Worm (Caenorhabditis elegans): ENCODE measurements around the gene srx-1.

srx-1 gene

ce11 chrV:9015540-9015939, 12.1 kb downstream of the srx-1 start, which contains the start of gene srt-18:
TSS of gene srt-18 (minus strand) at chrV:9015640.
- TF ChIP-seq xnd-1 (tag; optimal IDR thresholded peaks at IDR 0.05), result no peak
- no peak for TF ChIP-seq akir-1 (GFP tag; optimal IDR thresholded peaks at IDR 0.05)
- no peak for TF ChIP-seq tbp1 (GFP tag; optimal IDR thresholded peaks at IDR 0.05)
- no peak for TF ChIP-seq athp-1 (tag; optimal IDR thresholded peaks at IDR 0.05)
- TF ChIP-seq F52B5.7 (tag; optimal IDR thresholded peaks at IDR 0.05), result no peak
- TF ChIP-seq K11D2.4 (GFP tag; IDR thresholded peaks at IDR 0.05), result no peak
- TF ChIP-seq Y53F4B.3 (GFP tag; IDR thresholded peaks at IDR 0.05), result no peak
- no peak for TF ChIP-seq rec-8 (tag; optimal IDR thresholded peaks at IDR 0.05)

DNA sequence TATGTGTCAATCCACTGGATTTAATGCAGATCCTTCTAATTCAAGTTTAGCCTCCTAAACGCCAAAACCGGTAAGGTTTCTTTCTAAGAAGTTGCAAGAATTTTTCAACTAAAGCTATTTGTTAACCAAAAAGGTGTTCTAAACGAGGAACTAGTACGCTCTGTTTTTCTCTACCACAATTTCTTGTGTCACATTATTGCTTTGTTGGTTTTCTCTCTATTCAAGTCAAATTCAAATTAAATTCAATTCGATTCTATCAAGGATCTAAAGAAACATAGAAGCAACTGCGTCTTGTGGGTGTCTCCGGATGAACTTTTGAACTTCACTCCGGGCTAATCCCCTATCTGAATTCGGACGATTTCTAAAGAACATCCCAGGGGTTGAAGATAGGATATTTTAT, 13.0 kb downstream of the srx-1 start, which contains the start of gene oac-40:
Gene oac-40, plus strand, starts transcription at position 301 of the 400 bp plus-strand sequence.
- TF ChIP-seq hmg-20 (GFP tag; IDR thresholded peaks at IDR 0.05), result no peak
- TF ChIP-seq snpc-1.3 (tag; optimal IDR thresholded peaks at IDR 0.05; ENCODE audit: insufficient read depth), result no peak
- TF ChIP-seq hlh-26 (GFP tag; conservative IDR thresholded peaks at IDR 0.05), result no peak
- no peak for TF ChIP-seq dox-1 (GFP tag; IDR thresholded peaks at IDR 0.05)
- TF ChIP-seq ztf-25 (GFP tag; IDR thresholded peaks at IDR 0.05), result no peak
- no peak for TF ChIP-seq F23B12.7 (tag; optimal IDR thresholded peaks at IDR 0.05; ENCODE audit: insufficient read depth)
- no peak for TF ChIP-seq ceh-79 (tag; optimal IDR thresholded peaks at IDR 0.05)
- TF ChIP-seq tbx-9 (tag; optimal IDR thresholded peaks at IDR 0.05; ENCODE audit: borderline replicate concordance), result no peak
- no peak for TF ChIP-seq T26A5.8 (tag; optimal IDR thresholded peaks at IDR 0.05)
- no peak for TF ChIP-seq ztf-22 (GFP tag; optimal IDR thresholded peaks at IDR 0.05)
- TF ChIP-seq athp-1 (tag; optimal IDR thresholded peaks at IDR 0.05), result no peak
- TF ChIP-seq pha-4 (tag; optimal IDR thresholded peaks at IDR 0.05), result no peak
- no peak for TF ChIP-seq ztf-28 (GFP tag; IDR thresholded peaks at IDR 0.05)
- no peak for TF ChIP-seq aptf-3 (GFP tag; IDR thresholded peaks at IDR 0.05)
- TF ChIP-seq let-526 (GFP tag; IDR thresholded peaks at IDR 0.05), result no peak
- TF ChIP-seq ceh-27 (GFP tag; optimal IDR thresholded peaks at IDR 0.05), result no peak
- no peak for TF ChIP-seq F37B4.10 (GFP tag; IDR thresholded peaks at IDR 0.05)
- TF ChIP-seq F33H1.4 (GFP tag; IDR thresholded peaks at IDR 0.05), result no peak
- TF ChIP-seq mel-28 (tag; optimal IDR thresholded peaks at IDR 0.05; ENCODE audit: borderline replicate concordance), result no peak
- TF ChIP-seq T07F8.4 (tag; optimal IDR thresholded peaks at IDR 0.05), result no peak

ce11 chrV:9018871-9019270, 15.4 kb downstream of the srx-1 start:
- TF ChIP-seq ekl-4 (GFP tag; IDR thresholded peaks at IDR 0.05), result no peak
- TF ChIP-seq athp-1 (tag; optimal IDR thresholded peaks at IDR 0.05), result no peak
- TF ChIP-seq hmg-1.2 (GFP tag; IDR thresholded peaks at IDR 0.05), result no peak
- no peak for TF ChIP-seq F57C9.4 (tag; optimal IDR thresholded peaks at IDR 0.05)
- no peak for TF ChIP-seq lin-26 (GFP tag; IDR thresholded peaks at IDR 0.05)
- no peak for TF ChIP-seq tbp1 (GFP tag; optimal IDR thresholded peaks at IDR 0.05)
- TF ChIP-seq lsl-1 (GFP tag; optimal IDR thresholded peaks at IDR 0.05), result no peak
- no peak for TF ChIP-seq repo-1 (tag; optimal IDR thresholded peaks at IDR 0.05)
- TF ChIP-seq dpff-1 (tag; optimal IDR thresholded peaks at IDR 0.05), result no peak
- no peak for TF ChIP-seq mcd-1 (GFP tag; IDR thresholded peaks at IDR 0.05)
- TF ChIP-seq him-1 (tag; optimal IDR thresholded peaks at IDR 0.05), result no peak
- TF ChIP-seq let-526 (GFP tag; IDR thresholded peaks at IDR 0.05), result no peak
- TF ChIP-seq ztf-6 (GFP tag; IDR thresholded peaks at IDR 0.05), result no peak
- no peak for TF ChIP-seq K12H6.12 (tag; optimal IDR thresholded peaks at IDR 0.05)
- no peak for TF ChIP-seq nhr-179 (tag; optimal IDR thresholded peaks at IDR 0.05)
- TF ChIP-seq unc-130 (GFP tag; optimal IDR thresholded peaks at IDR 0.05), result no peak

All from whole organism, young adult.